Worm (Caenorhabditis elegans) whole organism, L4 larva: Measurements from ENCODE around the gene clec-240.

Experiments
- D1046.2 ChIP-seq: fragments of 200-800 bp; sonication (Bioruptor generic); IDR thresholded peaks from 2 replicates; pipeline ENCODE4 v1.3.6; 2022; ENCODE audit warnings: missing genetic modification characterization, missing compliant biosample characterization
- F44E2.7 ChIP-seq: fragments of 200-800 bp; sonication (Bioruptor generic); IDR thresholded peaks from 2 replicates; pipeline ENCODE4 v2.1.2; 2022; ENCODE audit warnings: missing genetic modification characterization, missing compliant biosample characterization
- R02D3.7 ChIP-seq: fragments of 150-350 bp; sonication (generic microtip); optimal IDR thresholded peaks from 3 replicates; lab custom pipeline; 2014; ENCODE audit warnings: missing biosample characterization, missing genetic modification characterization
- ZK337.2 ChIP-seq: fragments of 200-800 bp; sonication (Bioruptor generic); IDR thresholded peaks from 2 replicates; pipeline ENCODE4 v1.3.6; 2022; ENCODE audit warnings: missing genetic modification reagents, missing genetic modification characterization, missing compliant biosample characterization
- aly-2 ChIP-seq: sonication (generic microtip); optimal IDR thresholded peaks from 2 replicates; lab custom pipeline; 2018; ENCODE audit warnings: missing biosample characterization, missing genetic modification characterization
- cey-2 ChIP-seq: sonication (generic microtip); optimal IDR thresholded peaks from 3 replicates; lab custom pipeline; 2017; ENCODE audit warnings: missing genetic modification characterization, mild to moderate bottlenecking, missing compliant biosample characterization, antibody characterized with exemption, borderline replicate concordance; ENCODE audit not compliant: insufficient read depth
- ctbp-1 ChIP-seq: fragments of 200-800 bp; sonication (Bioruptor generic); IDR thresholded peaks from 2 replicates; pipeline ENCODE4 v1.3.6; 2022; ENCODE audit warnings: missing genetic modification reagents, missing genetic modification characterization, missing compliant biosample characterization
- daf-12 ChIP-seq: fragments of 150-350 bp; optimal IDR thresholded peaks from 2 replicates; lab custom pipeline; 2014; ENCODE audit warnings: missing biosample characterization, missing genetic modification reagents, missing genetic modification characterization
- daf-8 ChIP-seq: fragments of 200-800 bp; sonication (Bioruptor generic); IDR thresholded peaks from 2 replicates; pipeline ENCODE4 v1.3.6; 2022; ENCODE audit warnings: missing genetic modification characterization, missing compliant biosample characterization
- dmd-8 ChIP-seq: fragments of 200-800 bp; sonication (Bioruptor generic); IDR thresholded peaks from 2 replicates; pipeline ENCODE4 v1.3.6; 2022; ENCODE audit warnings: missing genetic modification characterization, missing compliant biosample characterization
- dmd-9 ChIP-seq: fragments of 200-800 bp; sonication (Bioruptor generic); IDR thresholded peaks from 2 replicates; pipeline ENCODE4 v1.3.6; 2022; ENCODE audit warnings: missing genetic modification reagents, missing genetic modification characterization, missing compliant biosample characterization
- dpl-1 ChIP-seq: fragments of 150-350 bp; optimal IDR thresholded peaks from 2 replicates; lab custom pipeline; 2014; ENCODE audit warnings: missing biosample characterization, missing genetic modification reagents, missing genetic modification characterization
- duxl-1 ChIP-seq: sonication (generic microtip); optimal IDR thresholded peaks from 2 replicates; lab custom pipeline; 2016; ENCODE audit warnings: mild to moderate bottlenecking, missing genetic modification characterization, moderate library complexity, missing compliant biosample characterization; ENCODE audit not compliant: poor library complexity
- fkh-10 ChIP-seq: fragments of 150-350 bp; optimal IDR thresholded peaks from 2 replicates; lab custom pipeline; 2014; ENCODE audit warnings: missing biosample characterization, missing genetic modification reagents, missing genetic modification characterization
- gei-8 ChIP-seq: fragments of 200-800 bp; sonication (Bioruptor generic); optimal IDR thresholded peaks from 2 replicates; lab custom pipeline; 2018; ENCODE audit warnings: mild to moderate bottlenecking, missing genetic modification characterization, missing compliant biosample characterization
- hmg-1.1 ChIP-seq: fragments of 200-800 bp; sonication (Bioruptor generic); IDR thresholded peaks from 2 replicates; pipeline ENCODE4 v1.3.6; 2022; ENCODE audit warnings: missing genetic modification reagents, missing genetic modification characterization, missing compliant biosample characterization
- jun-1 ChIP-seq: fragments of 150-350 bp; optimal IDR thresholded peaks from 2 replicates; lab custom pipeline; 2014; ENCODE audit warnings: missing biosample characterization, missing genetic modification reagents, missing genetic modification characterization
- lin-1 ChIP-seq: fragments of 200-800 bp; sonication (Bioruptor generic); IDR thresholded peaks from 2 replicates; pipeline ENCODE4 v1.3.6; 2022; ENCODE audit warnings: missing genetic modification reagents, missing genetic modification characterization, missing compliant biosample characterization
- lin-38 ChIP-seq: fragments of 200-800 bp; sonication (Bioruptor generic); IDR thresholded peaks from 2 replicates; pipeline ENCODE4 v1.3.6; 2022; ENCODE audit warnings: missing genetic modification reagents, missing genetic modification characterization, missing compliant biosample characterization
- lin-39 ChIP-seq: fragments of 150-350 bp; optimal IDR thresholded peaks from 2 replicates; lab custom pipeline; 2014; ENCODE audit warnings: missing biosample characterization, missing genetic modification reagents, missing genetic modification characterization
- madf-9 ChIP-seq: fragments of 200-800 bp; sonication (Bioruptor generic); conservative IDR thresholded peaks from 2 replicates; pipeline ENCODE4 v1.3.6; 2022; ENCODE audit warnings: missing genetic modification reagents, missing genetic modification characterization, missing compliant biosample characterization
- mdl-1 ChIP-seq, 2 experiments: fragments of 150-350 bp in 1 of 2; sonication (generic microtip) in 1 of 2; optimal IDR thresholded peaks; 2 replicates each; lab custom pipeline; 2014 to 2017; ENCODE audit warnings: missing biosample characterization in 2 of 2, missing genetic modification characterization in 2 of 2
- mep-1 ChIP-seq: fragments of 150-350 bp; sonication (generic microtip); optimal IDR thresholded peaks from 3 replicates; lab custom pipeline; 2014; ENCODE audit warnings: missing biosample characterization, missing genetic modification characterization
- mes-2 ChIP-seq: sonication (generic microtip); optimal IDR thresholded peaks from 2 replicates; lab custom pipeline; 2016; ENCODE audit warnings: missing genotype, mild to moderate bottlenecking, missing genetic modification characterization, missing compliant biosample characterization; ENCODE audit not compliant: poor library complexity, severe bottlenecking
- nhr-102 ChIP-seq: sonication (generic microtip); optimal IDR thresholded peaks from 2 replicates; lab custom pipeline; 2016; ENCODE audit warnings: mild to moderate bottlenecking, missing genetic modification characterization, moderate library complexity, missing compliant biosample characterization
- nhr-111 ChIP-seq: fragments of 200-800 bp; sonication (Bioruptor generic); optimal IDR thresholded peaks from 2 replicates; lab custom pipeline; 2018; ENCODE audit warnings: mild to moderate bottlenecking, missing genetic modification characterization, missing compliant biosample characterization
- nhr-237 ChIP-seq: sonication (generic microtip); optimal IDR thresholded peaks from 2 replicates; lab custom pipeline; 2017; ENCODE audit warnings: missing biosample characterization, missing genetic modification characterization
- nhr-48 ChIP-seq: sonication (generic microtip); optimal IDR thresholded peaks from 2 replicates; lab custom pipeline; 2016; ENCODE audit warnings: mild to moderate bottlenecking, missing genetic modification characterization, missing compliant biosample characterization
- nhr-76 ChIP-seq: fragments of 150-350 bp; optimal IDR thresholded peaks from 2 replicates; lab custom pipeline; 2014; ENCODE audit warnings: missing biosample characterization, missing genetic modification characterization
- set-16 ChIP-seq: fragments of 200-800 bp; sonication (Bioruptor generic); IDR thresholded peaks from 2 replicates; pipeline ENCODE4 v1.3.6; 2022; ENCODE audit warnings: missing genetic modification reagents, missing genetic modification characterization, missing compliant biosample characterization
- spr-1 ChIP-seq: sonication (generic microtip); optimal IDR thresholded peaks from 2 replicates; lab custom pipeline; 2016; ENCODE audit warnings: mild to moderate bottlenecking, missing genetic modification characterization, missing compliant biosample characterization
- unc-39 ChIP-seq: sonication (generic microtip); optimal IDR thresholded peaks from 2 replicates; lab custom pipeline; 2017; ENCODE audit warnings: missing biosample characterization, missing genetic modification characterization
- unc-62 ChIP-seq, 3 experiments: fragments of 150-350 bp in 1 of 3; sonication (generic microtip); optimal IDR thresholded peaks in 2 of 3; peaks in 1 of 3; 1 replicate in 1 of 3; 2 replicates in 2 of 3; lab custom pipeline; 2014 to 2017; ENCODE audit warnings: missing biosample characterization in 3 of 3, missing genetic modification characterization in 3 of 3, missing genetic modification reagents in 3 of 3, missing genotype in 1 of 3
- vab-7 ChIP-seq: fragments of 200-800 bp; sonication (Bioruptor generic); IDR thresholded peaks from 2 replicates; pipeline ENCODE4 v1.3.6; 2022; ENCODE audit warnings: missing genetic modification reagents, missing genetic modification characterization, missing compliant biosample characterization
- zag-1 ChIP-seq: fragments of 150-350 bp; optimal IDR thresholded peaks from 2 replicates; lab custom pipeline; 2014; ENCODE audit warnings: missing biosample characterization, missing genetic modification characterization
- zfp-3 ChIP-seq: fragments of 200-800 bp; sonication (Bioruptor generic); conservative IDR thresholded peaks from 2 replicates; pipeline ENCODE4 v1.3.6; 2022; ENCODE audit warnings: missing genetic modification reagents, missing genetic modification characterization, missing compliant biosample characterization
- ztf-7 ChIP-seq: fragments of 150-350 bp; optimal IDR thresholded peaks from 2 replicates; lab custom pipeline; 2014; ENCODE audit warnings: missing biosample characterization, missing genetic modification characterization

Gene clec-240

DNA sequence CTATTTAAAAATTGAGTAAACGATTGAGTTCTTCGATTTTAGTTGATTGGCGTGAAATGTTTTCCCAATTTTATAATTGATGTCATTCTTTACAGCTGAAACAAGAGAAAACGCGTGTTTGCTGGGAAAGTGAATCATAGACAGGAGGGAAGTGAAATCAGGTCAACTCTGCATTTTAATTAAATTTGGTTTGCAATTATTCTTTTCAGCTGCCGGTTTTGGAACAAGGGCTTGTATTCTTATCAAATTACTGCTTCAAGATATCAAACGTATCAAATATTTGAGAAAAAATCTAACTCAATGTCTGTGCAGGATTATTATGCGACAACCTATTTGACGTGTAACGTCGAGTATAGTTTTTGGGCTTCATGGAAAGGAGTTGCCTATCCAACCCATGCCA, 7.0 kb downstream of the clec-240 start, which contains the start of gene srh-97:
TSS of gene srh-97 (plus strand) at position 301 of the 400 bp plus-strand sequence.
- TF ChIP-seq dmd-9 (no peak), aly-2 (tag; lab: Kevin White, UChicago) (no peak), madf-9 (GFP tag; lab: Robert Waterston, UW) (no peak), nhr-76 (tag; lab: Kevin White, UChicago) (no peak), nhr-102 (no peak), nhr-111 (no peak)

DNA sequence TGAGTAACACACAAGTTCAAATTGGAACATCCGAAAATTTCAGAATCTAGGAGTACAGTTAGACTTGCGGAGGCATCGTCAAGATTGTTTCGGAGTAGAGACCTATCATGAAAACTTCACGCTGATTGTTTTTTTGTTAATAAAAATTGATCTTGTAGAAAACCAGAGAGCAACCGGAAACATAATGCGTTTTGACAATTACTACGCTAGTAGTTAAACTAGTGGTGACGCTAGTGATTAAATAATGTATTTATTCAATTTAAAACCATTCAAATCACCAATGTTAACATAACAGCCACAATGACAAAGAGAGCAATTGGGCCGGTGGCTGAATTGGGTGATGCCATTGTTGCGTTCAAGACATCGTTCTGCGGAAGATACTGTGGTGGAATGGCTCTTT, 9.9 kb downstream of the clec-240 start, which contains the start of gene F49H6.17:
TSS of gene F49H6.17 (plus strand) at position 301 of the 400 bp plus-strand sequence.
- no peak for TF ChIP-seq dmd-8
- no peak for TF ChIP-seq unc-39 (tag; lab: Kevin White, UChicago)
- no peak for TF ChIP-seq ctbp-1 (GFP tag; lab: Robert Waterston, UW)
- no peak for TF ChIP-seq dpl-1
- TF ChIP-seq dmd-9: no peak
- no peak for TF ChIP-seq jun-1 (tag; lab: Kevin White, UChicago)
- TF ChIP-seq vab-7 (GFP tag; lab: Robert Waterston, UW): no peak
- no peak for TF ChIP-seq cey-2 (tag; lab: Kevin White, UChicago)
- no peak for TF ChIP-seq daf-12 (tag; lab: Kevin White, UChicago)
- no peak for TF ChIP-seq ZK337.2
- no peak for TF ChIP-seq daf-8 (GFP tag; lab: Robert Waterston, UW)
- TF ChIP-seq gei-8 (GFP tag; lab: Kevin White, UChicago): no peak
- TF ChIP-seq R02D3.7 (tag; lab: Kevin White, UChicago): no peak
- no peak for TF ChIP-seq F44E2.7 (GFP tag; lab: Robert Waterston, UW)
- TF ChIP-seq nhr-237: no peak
- TF ChIP-seq lin-1: no peak
- no peak for TF ChIP-seq ztf-7
- TF ChIP-seq, all 104 proteins: peak for 0

DNA sequence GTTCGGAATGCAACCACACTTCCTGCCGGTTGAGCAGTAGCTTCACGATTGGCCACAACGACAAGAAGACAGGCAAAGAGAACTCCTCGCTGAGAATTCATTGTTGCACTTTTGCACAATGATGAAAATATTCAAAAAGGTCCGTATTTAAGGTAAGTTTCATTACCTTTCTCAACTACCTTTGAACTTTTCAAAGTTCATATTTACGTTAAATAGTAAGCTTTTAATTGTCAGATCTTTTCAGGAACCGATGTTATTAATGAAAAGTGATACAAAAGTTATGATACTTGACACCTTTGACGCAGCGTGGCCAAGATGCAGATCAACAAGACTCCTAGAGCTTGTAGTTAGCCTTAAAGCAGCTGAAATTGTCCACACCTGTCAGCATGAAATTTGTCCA, 11.5 kb downstream of the clec-240 start, which contains the start of gene F49H6.12:
TSS of gene F49H6.12 (minus strand) at position 101 of the 400 bp plus-strand sequence.
- TF ChIP-seq duxl-1 (no peak), lin-39 (tag; lab: Kevin White, UChicago) (no peak), mdl-1 (tag; optimal IDR thresholded peaks at IDR 0.05; lab: Kevin White, UChicago) (no peak), unc-62 (GFP tag; optimal IDR thresholded peaks at IDR 0.05 in 1 of 2; lab: Kevin White, UChicago) (no peak), unc-62 (tag; optimal IDR thresholded peaks at IDR 0.05; lab: Kevin White, UChicago) (no peak), F44E2.7 (GFP tag; lab: Robert Waterston, UW) (no peak), zag-1 (tag; lab: Kevin White, UChicago) (no peak), set-16 (GFP tag; lab: Robert Waterston, UW) (no peak), D1046.2 (no peak), mep-1 (no peak), zfp-3 (GFP tag; lab: Robert Waterston, UW) (no peak), vab-7 (GFP tag; lab: Robert Waterston, UW) (no peak), spr-1 (tag; lab: Kevin White, UChicago) (no peak), nhr-48 (tag; lab: Kevin White, UChicago) (no peak), mes-2 (tag; lab: Kevin White, UChicago) (no peak), R02D3.7 (tag; lab: Kevin White, UChicago) (no peak), fkh-10 (GFP tag; lab: Kevin White, UChicago) (no peak), lin-38 (no peak), hmg-1.1 (GFP tag; lab: Robert Waterston, UW) (no peak)
